Fruit fly (Drosophila melanogaster) whole organism, embryonic: ENCODE measurements around the gene CG33795.

Experiments
- Atf6 ChIP-seq: fragments of 200-800 bp; sonication (Bioruptor generic); IDR thresholded peaks from 2 replicates; pipeline ENCODE4 v1.3.6; 2022; ENCODE audit warnings: missing biosample characterization, missing genetic modification characterization
- CG10321 ChIP-seq: fragments of 200-800 bp; sonication (Bioruptor generic); IDR thresholded peaks from 2 replicates; pipeline ENCODE4 v1.3.6; 2022; ENCODE audit warnings: missing biosample characterization, missing genetic modification characterization
- CG11085 ChIP-seq: fragments of 200-800 bp; sonication (Bioruptor generic); IDR thresholded peaks from 2 replicates; pipeline ENCODE4 v1.3.6; 2022; ENCODE audit warnings: missing biosample characterization, missing genetic modification characterization
- CG11560 ChIP-seq: fragments of 200-800 bp; sonication (Bioruptor generic); IDR thresholded peaks from 3 replicates; pipeline ENCODE4 v1.3.6; 2022; ENCODE audit warnings: missing biosample characterization, missing genetic modification characterization
- CG12071 ChIP-seq: fragments of 200-800 bp; sonication (Bioruptor generic); optimal IDR thresholded peaks from 3 replicates; lab custom pipeline; 2018; ENCODE audit warnings: missing biosample characterization, mild to moderate bottlenecking, missing genetic modification characterization
- CG14667 ChIP-seq: fragments of 200-800 bp; sonication (Bioruptor generic); IDR thresholded peaks from 2 replicates; pipeline ENCODE4 v1.3.6; 2022; ENCODE audit warnings: missing biosample characterization, missing genetic modification characterization
- CG1529 ChIP-seq: fragments of 200-800 bp; sonication (Bioruptor generic); optimal IDR thresholded peaks from 3 replicates; lab custom pipeline; 2018; ENCODE audit warnings: missing biosample characterization, missing genetic modification characterization
- CG2116 ChIP-seq: fragments of 200-800 bp; sonication (Bioruptor generic); optimal IDR thresholded peaks from 3 replicates; lab custom pipeline; 2018; ENCODE audit warnings: missing biosample characterization, mild to moderate bottlenecking, missing genetic modification characterization
- CG32767 ChIP-seq: fragments of 200-800 bp; sonication (Bioruptor generic); IDR thresholded peaks from 2 replicates; pipeline ENCODE4 v1.3.6; 2022; ENCODE audit warnings: missing biosample characterization, missing genetic modification characterization
- CG33557 ChIP-seq: fragments of 200-800 bp; sonication (Bioruptor generic); optimal IDR thresholded peaks from 2 replicates; lab custom pipeline; 2019; ENCODE audit warnings: missing biosample characterization, mild to moderate bottlenecking, missing genetic modification characterization, moderate library complexity
- CG34422 ChIP-seq: fragments of 200-800 bp; sonication (Bioruptor generic); IDR thresholded peaks from 3 replicates; pipeline ENCODE4 v1.3.6; 2022; ENCODE audit warnings: missing biosample characterization, missing genetic modification characterization
- CG4854 ChIP-seq: fragments of 200-800 bp; sonication (Bioruptor generic); optimal IDR thresholded peaks from 2 replicates; lab custom pipeline; 2016; ENCODE audit warnings: missing biosample characterization, missing genetic modification characterization, inconsistent platforms
- CG5180 ChIP-seq: fragments of 200-800 bp; sonication (Bioruptor generic); optimal IDR thresholded peaks from 3 replicates; lab custom pipeline; 2017; ENCODE audit warnings: missing biosample characterization, missing genetic modification characterization, mild to moderate bottlenecking, moderate library complexity, missing genetic modification reagents
- CG9817 ChIP-seq: fragments of 200-800 bp; sonication (Bioruptor generic); optimal IDR thresholded peaks from 2 replicates; lab custom pipeline; 2018; ENCODE audit warnings: missing biosample characterization, mild to moderate bottlenecking, missing genetic modification characterization, moderate library complexity
- Deaf1 ChIP-seq: fragments of 200-800 bp; optimal IDR thresholded peaks from 3 replicates; lab custom pipeline; 2019; ENCODE audit warnings: missing biosample characterization, mild to moderate bottlenecking, missing genetic modification characterization, moderate library complexity
- Dfd ChIP-seq, 2 experiments: fragments of >200 bp; optimal IDR thresholded peaks; 2 replicates each; lab custom pipeline; 2017; ENCODE audit warnings: missing biosample characterization in 2 of 2, missing genetic modification characterization in 2 of 2
- Eip74EF ChIP-seq, 2 experiments: fragments of 200-800 bp in 1 of 2; fragments of >200 bp in 1 of 2; sonication (Bioruptor generic) in 1 of 2; optimal IDR thresholded peaks; 2 replicates each; lab custom pipeline; 2017 to 2019; ENCODE audit warnings: missing biosample characterization in 2 of 2, missing genetic modification characterization in 2 of 2, mild to moderate bottlenecking in 1 of 2, moderate library complexity in 1 of 2
- Hey ChIP-seq: fragments of 200-800 bp; sonication (Bioruptor generic); optimal IDR thresholded peaks from 3 replicates; lab custom pipeline; 2018; ENCODE audit warnings: missing biosample characterization, mild to moderate bottlenecking, missing genetic modification characterization
- Meics ChIP-seq: fragments of 200-800 bp; sonication (Bioruptor generic); optimal IDR thresholded peaks from 2 replicates; lab custom pipeline; 2017; ENCODE audit warnings: missing biosample characterization, mild to moderate bottlenecking, missing genetic modification characterization
- NC2β ChIP-seq: fragments of 200-800 bp; sonication (Bioruptor generic); optimal IDR thresholded peaks from 2 replicates; lab custom pipeline; 2016; ENCODE audit warnings: missing biosample characterization, missing genetic modification characterization
- Nf-YC ChIP-seq: fragments of 200-800 bp; optimal IDR thresholded peaks from 3 replicates; lab custom pipeline; 2019; ENCODE audit warnings: missing biosample characterization, mild to moderate bottlenecking, missing genetic modification characterization, moderate library complexity
- Ravus ChIP-seq: fragments of 200-800 bp; sonication (Bioruptor generic); IDR thresholded peaks from 2 replicates; pipeline ENCODE4 v1.3.6; 2022; ENCODE audit warnings: missing biosample characterization, missing genetic modification characterization
- Scr ChIP-seq: fragments of 200-800 bp; sonication (Bioruptor generic); IDR thresholded peaks from 2 replicates; pipeline ENCODE4 v1.3.6; 2022; ENCODE audit warnings: missing biosample characterization, missing genetic modification characterization; ENCODE audit not compliant: partially characterized antibody
- Stat92E ChIP-seq, 3 experiments: fragments of >200 bp in 2 of 3; fragments of 200-800 bp in 1 of 3; sonication (Bioruptor generic) in 1 of 3; optimal IDR thresholded peaks; 2 replicates each; lab custom pipeline; 2017 to 2019; ENCODE audit warnings: missing biosample characterization in 3 of 3, missing genetic modification characterization in 3 of 3, mild to moderate bottlenecking in 1 of 3, moderate library complexity in 1 of 3
- Tbp ChIP-seq: fragments of >200 bp; optimal IDR thresholded peaks from 2 replicates; lab custom pipeline; 2018; ENCODE audit warnings: missing biosample characterization, missing genetic modification characterization
- ap ChIP-seq: fragments of 200-800 bp; sonication (Bioruptor generic); IDR thresholded peaks from 2 replicates; pipeline ENCODE4 v1.3.6; 2022; ENCODE audit warnings: missing biosample characterization, missing genetic modification characterization
- bigmax ChIP-seq: fragments of 200-800 bp; sonication (Bioruptor generic); optimal IDR thresholded peaks from 2 replicates; lab custom pipeline; 2018; ENCODE audit warnings: missing biosample characterization, mild to moderate bottlenecking, missing genetic modification characterization
- cato ChIP-seq: fragments of 200-800 bp; sonication (Bioruptor generic); optimal IDR thresholded peaks from 2 replicates; lab custom pipeline; 2016; ENCODE audit warnings: missing biosample characterization, missing genetic modification characterization, borderline replicate concordance
- corto ChIP-seq: fragments of 200-800 bp; sonication (Bioruptor generic); optimal IDR thresholded peaks from 2 replicates; lab custom pipeline; 2016; ENCODE audit warnings: missing biosample characterization, mild to moderate bottlenecking, missing genetic modification characterization, moderate library complexity
- dmrt99B ChIP-seq: fragments of 200-800 bp; sonication (Bioruptor generic); optimal IDR thresholded peaks from 2 replicates; lab custom pipeline; 2018; ENCODE audit warnings: missing biosample characterization, mild to moderate bottlenecking, missing genetic modification characterization, moderate library complexity
- dpn ChIP-seq, 2 experiments: fragments of 200-800 bp; sonication (Bioruptor generic); optimal IDR thresholded peaks; 3 replicates each; lab custom pipeline; 2016; ENCODE audit warnings: missing biosample characterization in 2 of 2, missing genetic modification characterization in 2 of 2
- eyg ChIP-seq: fragments of 200-800 bp; sonication (Bioruptor generic); optimal IDR thresholded peaks from 3 replicates; lab custom pipeline; 2016; ENCODE audit warnings: missing biosample characterization, missing genetic modification characterization
- fd64A ChIP-seq: fragments of 200-800 bp; sonication (Bioruptor generic); optimal IDR thresholded peaks from 3 replicates; lab custom pipeline; 2018; ENCODE audit warnings: missing biosample characterization, mild to moderate bottlenecking, missing genetic modification characterization
- fd96Cb ChIP-seq: fragments of 200-800 bp; sonication (Bioruptor generic); optimal IDR thresholded peaks from 2 replicates; lab custom pipeline; 2018; ENCODE audit warnings: missing biosample characterization, mild to moderate bottlenecking, missing genetic modification characterization, moderate library complexity
- h ChIP-seq: fragments of >200 bp; optimal IDR thresholded peaks from 2 replicates; lab custom pipeline; 2017
- hb ChIP-seq: fragments of 200-800 bp; sonication (Bioruptor generic); IDR thresholded peaks from 3 replicates; pipeline ENCODE4 v1.3.6; 2022; ENCODE audit warnings: missing biosample characterization, missing genetic modification characterization; ENCODE audit not compliant: partially characterized antibody
- kay ChIP-seq: fragments of 200-800 bp; sonication (Bioruptor generic); optimal IDR thresholded peaks from 2 replicates; lab custom pipeline; 2016; ENCODE audit warnings: missing biosample characterization, missing genetic modification characterization
- mam ChIP-seq: fragments of 200-800 bp; sonication (Bioruptor generic); optimal IDR thresholded peaks from 3 replicates; lab custom pipeline; 2016; ENCODE audit warnings: missing biosample characterization, missing genetic modification characterization
- nmo ChIP-seq: fragments of 200-800 bp; sonication (Bioruptor generic); optimal IDR thresholded peaks from 2 replicates; lab custom pipeline; 2018; ENCODE audit warnings: missing biosample characterization, mild to moderate bottlenecking, missing genetic modification characterization, moderate library complexity
- p53 ChIP-seq: fragments of 200-800 bp; sonication (Bioruptor generic); optimal IDR thresholded peaks from 2 replicates; lab custom pipeline; 2016; ENCODE audit warnings: missing biosample characterization, missing genetic modification characterization
- pros ChIP-seq: fragments of 200-800 bp; sonication (Bioruptor generic); optimal IDR thresholded peaks from 3 replicates; lab custom pipeline; 2019; ENCODE audit warnings: missing biosample characterization, mild to moderate bottlenecking, missing genetic modification characterization, moderate library complexity
- repo ChIP-seq: fragments of 200-800 bp; sonication (Bioruptor generic); optimal IDR thresholded peaks from 2 replicates; lab custom pipeline; 2016; ENCODE audit warnings: missing biosample characterization, missing genetic modification characterization
- sima ChIP-seq: fragments of 200-800 bp; sonication (Bioruptor generic); optimal IDR thresholded peaks from 2 replicates; lab custom pipeline; 2016; ENCODE audit warnings: missing biosample characterization, missing genetic modification characterization
- sna ChIP-seq: fragments of 200-800 bp; sonication (Bioruptor generic); IDR thresholded peaks from 2 replicates; pipeline ENCODE4 v1.3.6; 2022; ENCODE audit warnings: missing biosample characterization, missing genetic modification characterization; ENCODE audit not compliant: partially characterized antibody
- sqz ChIP-seq: fragments of 200-800 bp; sonication (Bioruptor generic); optimal IDR thresholded peaks from 3 replicates; lab custom pipeline; 2018; ENCODE audit warnings: missing biosample characterization, mild to moderate bottlenecking, missing genetic modification characterization
- sug ChIP-seq: fragments of 200-800 bp; optimal IDR thresholded peaks from 2 replicates; lab custom pipeline; 2019; ENCODE audit warnings: missing biosample characterization, mild to moderate bottlenecking, missing genetic modification characterization, moderate library complexity
- tap ChIP-seq: fragments of 200-800 bp; optimal IDR thresholded peaks from 3 replicates; lab custom pipeline; 2019; ENCODE audit warnings: missing biosample characterization, mild to moderate bottlenecking, missing genetic modification characterization, moderate library complexity
- toy ChIP-seq: fragments of 200-800 bp; sonication (Bioruptor generic); IDR thresholded peaks from 2 replicates; pipeline ENCODE4 v1.3.6; 2022; ENCODE audit warnings: missing biosample characterization, missing genetic modification characterization
- tup ChIP-seq: fragments of 200-800 bp; sonication (Bioruptor generic); optimal IDR thresholded peaks from 2 replicates; lab custom pipeline; 2016; ENCODE audit warnings: missing biosample characterization, mild to moderate bottlenecking, missing genetic modification characterization, moderate library complexity
- tx ChIP-seq: fragments of 200-800 bp; sonication (Bioruptor generic); optimal IDR thresholded peaks from 2 replicates; lab custom pipeline; 2016; ENCODE audit warnings: missing biosample characterization, missing genetic modification characterization

Gene CG33795

DNA sequence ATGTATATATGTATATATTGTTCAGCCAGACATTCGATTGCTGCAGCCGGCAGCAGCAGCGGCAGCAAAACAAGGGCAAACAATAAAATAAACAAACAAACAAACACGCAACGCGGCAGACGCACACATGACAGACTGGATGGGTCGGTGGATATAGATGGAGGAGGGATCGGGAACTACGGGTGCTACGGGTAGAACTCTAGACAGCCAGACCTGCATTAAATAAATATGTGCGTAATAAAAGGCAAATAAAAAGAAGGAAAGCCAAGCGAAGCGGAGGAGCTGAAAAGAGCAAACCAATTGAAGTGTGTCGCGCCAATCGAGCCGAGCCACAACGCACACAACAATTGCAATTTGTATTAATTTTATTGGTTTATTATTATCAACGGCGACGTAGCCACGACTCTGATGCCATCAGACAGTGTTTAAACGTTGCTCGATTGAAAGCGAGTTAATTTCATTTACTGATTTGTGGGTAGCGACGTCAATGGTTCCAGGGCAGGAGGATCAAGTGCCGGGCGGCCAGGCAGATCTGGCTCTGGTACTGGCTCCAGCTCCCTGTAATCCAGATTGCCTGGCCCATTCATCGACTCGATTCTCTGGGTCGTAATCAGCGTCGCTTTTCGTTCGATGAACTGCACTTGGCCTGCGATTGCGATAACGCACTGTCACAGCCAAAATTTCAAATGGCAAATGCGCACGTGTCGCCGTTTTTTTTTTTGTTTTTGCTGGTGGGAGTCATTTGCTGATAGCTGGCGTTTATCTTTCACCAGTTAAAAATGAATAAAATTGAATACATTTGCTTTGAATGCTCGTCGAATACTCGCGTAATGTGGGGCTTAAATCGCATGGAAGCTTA lies 22.9 kb upstream of the CG33795 start (continued):
- TF ChIP-seq Tbp = no peak
- TF ChIP-seq Meics (GFP tag; lab: Kevin White, UChicago) = no peak
- TF ChIP-seq nmo (GFP tag; lab: Kevin White, UChicago) = no peak
- no peak for TF ChIP-seq pros (GFP tag; lab: Kevin White, UChicago)
- no peak for TF ChIP-seq repo
- no peak for TF ChIP-seq Scr (GFP tag; lab: Robert Waterston, UW)
- TF ChIP-seq h (lab: Kevin White, UChicago) = no peak
- peak; percentile 66 for TF ChIP-seq CG33557 (GFP tag; lab: Kevin White, UChicago)
- TF ChIP-seq sug (tag; lab: Kevin White, UChicago) = no peak
- TF ChIP-seq cato (GFP tag; lab: Kevin White, UChicago) = no peak
- TF ChIP-seq eyg (GFP tag; lab: Kevin White, UChicago) = no peak
- no peak for TF ChIP-seq sqz (GFP tag; lab: Kevin White, UChicago)
- peak; percentile 42 for TF ChIP-seq CG12071 (GFP tag; lab: Kevin White, UChicago)
- TF ChIP-seq sna (GFP tag; lab: Robert Waterston, UW) = no peak
- TF ChIP-seq tup (GFP tag; lab: Kevin White, UChicago) = no peak
- TF ChIP-seq CG32767 (GFP tag; lab: Robert Waterston, UW) = no peak
- TF ChIP-seq CG11085 (GFP tag; lab: Robert Waterston, UW) = no peak
- TF ChIP-seq bigmax = no peak
- TF ChIP-seq CG2116 (GFP tag; lab: Kevin White, UChicago) = no peak
- TF ChIP-seq CG4854 (GFP tag; lab: Kevin White, UChicago) = no peak
- no peak for TF ChIP-seq toy (GFP tag; lab: Robert Waterston, UW)
- TF ChIP-seq kay (GFP tag; lab: Kevin White, UChicago) = no peak
- TF ChIP-seq ap = no peak
- no peak for TF ChIP-seq tx
- no peak for TF ChIP-seq Eip74EF (GFP tag; optimal IDR thresholded peaks at IDR 0.05; lab: Kevin White, UChicago)
- TF ChIP-seq p53 (GFP tag; lab: Kevin White, UChicago) = no peak
- TF ChIP-seq Stat92E (GFP tag; optimal IDR thresholded peaks at IDR 0.05; lab: Kevin White, UChicago) = no peak
- no peak for TF ChIP-seq CG10321 (GFP tag; lab: Robert Waterston, UW)
- TF ChIP-seq fd64A (GFP tag; lab: Kevin White, UChicago) = peak; percentile 78
- no peak for TF ChIP-seq dpn (GFP tag; optimal IDR thresholded peaks at IDR 0.05; lab: Kevin White, UChicago)
- no peak for TF ChIP-seq hb (GFP tag; lab: Robert Waterston, UW)
- TF ChIP-seq CG34422 (GFP tag; lab: Robert Waterston, UW) = no peak
- no peak for TF ChIP-seq fd96Cb
- no peak for TF ChIP-seq sima (GFP tag; lab: Kevin White, UChicago)
- TF ChIP-seq Nf-YC (tag; lab: Kevin White, UChicago) = no peak
- TF ChIP-seq Dfd (GFP tag; optimal IDR thresholded peaks at IDR 0.05; lab: Kevin White, UChicago) = no peak
- TF ChIP-seq CG9817 (tag; lab: Kevin White, UChicago) = no peak
- TF ChIP-seq tap (tag; lab: Kevin White, UChicago) = no peak
- TF ChIP-seq corto (GFP tag; lab: Kevin White, UChicago) = peak; percentile 45
- no peak for TF ChIP-seq Deaf1
- TF ChIP-seq CG5180 (GFP tag; lab: Kevin White, UChicago) = no peak
- TF ChIP-seq mam = no peak
- TF ChIP-seq NC2β (GFP tag; lab: Kevin White, UChicago) = peak; percentile 40
- no peak for TF ChIP-seq Hey
- TF ChIP-seq CG14667 (GFP tag; lab: Robert Waterston, UW) = no peak
- TF ChIP-seq Atf6 (GFP tag; lab: Robert Waterston, UW) = no peak
- no peak for TF ChIP-seq CG11560 (tag; lab: Robert Waterston, UW)
- TF ChIP-seq CG1529 = peak; percentile 53
- TF ChIP-seq dmrt99B (tag; lab: Kevin White, UChicago) = no peak
- no peak for TF ChIP-seq Ravus (GFP tag; lab: Robert Waterston, UW)
